Fruit fly (Drosophila melanogaster) whole organism, embryonic: ENCODE measurements around the gene CG13110.

Experiments used
- Awh ChIP-seq: fragments of 200-800 bp; sonication (Bioruptor generic); IDR thresholded peaks from 2 replicates; pipeline ENCODE4, ENCODE4 v1.3.6; 2022; ENCODE audit warnings: missing biosample characterization, missing genetic modification characterization
- B-H2 ChIP-seq: fragments of 200-800 bp; sonication (Bioruptor generic); optimal IDR thresholded peaks from 2 replicates; lab custom pipeline; 2018; ENCODE audit warnings: missing biosample characterization, mild to moderate bottlenecking, missing genetic modification characterization
- CG10147 ChIP-seq: fragments of 200-800 bp; sonication (Bioruptor generic); optimal IDR thresholded peaks from 2 replicates; lab custom pipeline; 2019; ENCODE audit warnings: missing biosample characterization, mild to moderate bottlenecking, missing genetic modification characterization, moderate library complexity
- CG11085 ChIP-seq: fragments of 200-800 bp; sonication (Bioruptor generic); IDR thresholded peaks from 2 replicates; pipeline ENCODE4 v1.3.6; 2022; ENCODE audit warnings: missing biosample characterization, missing genetic modification characterization
- CG12071 ChIP-seq: fragments of 200-800 bp; sonication (Bioruptor generic); optimal IDR thresholded peaks from 3 replicates; lab custom pipeline; 2018; ENCODE audit warnings: missing biosample characterization, mild to moderate bottlenecking, missing genetic modification characterization
- CG12769 ChIP-seq: fragments of 200-800 bp; sonication (Bioruptor generic); optimal IDR thresholded peaks from 2 replicates; lab custom pipeline; 2019; ENCODE audit warnings: missing biosample characterization, mild to moderate bottlenecking, missing genetic modification characterization, moderate library complexity
- CG13123 ChIP-seq: fragments of 200-800 bp; sonication (Bioruptor generic); optimal IDR thresholded peaks from 2 replicates; lab custom pipeline; 2016; ENCODE audit warnings: missing biosample characterization, missing genetic modification characterization
- CG13287 ChIP-seq: fragments of 200-800 bp; sonication (Bioruptor generic); IDR thresholded peaks from 2 replicates; pipeline ENCODE4 v1.3.6; 2022; ENCODE audit warnings: missing biosample characterization, missing genetic modification characterization; ENCODE audit not compliant: partially characterized antibody
- CG17568 ChIP-seq: fragments of 200-800 bp; sonication (Bioruptor generic); optimal IDR thresholded peaks from 2 replicates; lab custom pipeline; 2018; ENCODE audit warnings: missing biosample characterization, mild to moderate bottlenecking, missing genetic modification characterization, moderate library complexity
- CG2120 ChIP-seq: fragments of 200-800 bp; sonication (Bioruptor generic); optimal IDR thresholded peaks from 3 replicates; lab custom pipeline; 2016; ENCODE audit warnings: missing biosample characterization, missing genetic modification characterization
- CG30020 ChIP-seq: fragments of 200-800 bp; optimal IDR thresholded peaks from 2 replicates; lab custom pipeline; 2019; ENCODE audit warnings: missing biosample characterization, mild to moderate bottlenecking, missing genetic modification characterization, moderate library complexity
- CG34376 ChIP-seq: fragments of 200-800 bp; sonication (Bioruptor generic); optimal IDR thresholded peaks from 2 replicates; lab custom pipeline; 2018; ENCODE audit warnings: missing biosample characterization, mild to moderate bottlenecking, missing genetic modification characterization
- CG4282 ChIP-seq: fragments of 200-800 bp; sonication (Bioruptor generic); optimal IDR thresholded peaks from 2 replicates; lab custom pipeline; 2016; ENCODE audit warnings: missing biosample characterization, missing genetic modification characterization
- CG4707 ChIP-seq: fragments of 200-800 bp; sonication (Bioruptor generic); optimal IDR thresholded peaks from 2 replicates; lab custom pipeline; 2018; ENCODE audit warnings: missing biosample characterization, mild to moderate bottlenecking, missing genetic modification characterization, moderate library complexity
- CG7372 ChIP-seq: fragments of 200-800 bp; sonication (Bioruptor generic); IDR thresholded peaks from 2 replicates; pipeline ENCODE4 v1.3.6; 2022; ENCODE audit warnings: missing biosample characterization, missing genetic modification characterization
- Chrac-16 ChIP-seq: fragments of 200-800 bp; sonication (Bioruptor generic); optimal IDR thresholded peaks from 3 replicates; lab custom pipeline; 2016; ENCODE audit warnings: missing biosample characterization, missing genetic modification characterization
- Dfd ChIP-seq, 2 experiments: fragments of >200 bp; optimal IDR thresholded peaks; 2 replicates each; lab custom pipeline; 2017; ENCODE audit warnings: missing biosample characterization in 2 of 2, missing genetic modification characterization in 2 of 2
- Doc2 ChIP-seq: fragments of 200-800 bp; sonication (Bioruptor generic); IDR thresholded peaks from 2 replicates; pipeline ENCODE4 v1.3.6; 2022; ENCODE audit warnings: missing biosample characterization, missing genetic modification characterization
- Ets65A ChIP-seq: fragments of 200-800 bp; sonication (Bioruptor generic); peaks from one replicate; lab custom pipeline; 2016; ENCODE audit warnings: missing biosample characterization, missing genetic modification characterization
- Fer3 ChIP-seq: fragments of 200-800 bp; sonication (Bioruptor generic); optimal IDR thresholded peaks from 2 replicates; lab custom pipeline; 2018; ENCODE audit warnings: missing biosample characterization, mild to moderate bottlenecking, missing genetic modification characterization, moderate library complexity
- HHEX ChIP-seq: fragments of 200-800 bp; sonication (Bioruptor generic); optimal IDR thresholded peaks from 3 replicates; lab custom pipeline; 2017; ENCODE audit warnings: missing biosample characterization, mild to moderate bottlenecking, missing genetic modification characterization, missing genetic modification reagents
- HLH3B ChIP-seq: fragments of 200-800 bp; sonication (Bioruptor generic); IDR thresholded peaks from 2 replicates; pipeline ENCODE4 v1.3.6; 2022; ENCODE audit warnings: missing biosample characterization, missing genetic modification characterization
- HLH4C ChIP-seq: fragments of 200-800 bp; sonication (Bioruptor generic); IDR thresholded peaks from 3 replicates; pipeline ENCODE4 v1.3.6; 2022; ENCODE audit warnings: missing biosample characterization, missing genetic modification characterization; ENCODE audit not compliant: partially characterized antibody
- Hey ChIP-seq: fragments of 200-800 bp; sonication (Bioruptor generic); optimal IDR thresholded peaks from 3 replicates; lab custom pipeline; 2018; ENCODE audit warnings: missing biosample characterization, mild to moderate bottlenecking, missing genetic modification characterization
- HmgZ ChIP-seq: fragments of 200-800 bp; sonication (Bioruptor generic); optimal IDR thresholded peaks from 2 replicates; lab custom pipeline; 2018; ENCODE audit warnings: missing biosample characterization, mild to moderate bottlenecking, missing genetic modification characterization
- Hsf ChIP-seq: fragments of 200-800 bp; sonication (Bioruptor generic); optimal IDR thresholded peaks from 3 replicates; lab custom pipeline; 2016; ENCODE audit warnings: missing biosample characterization, missing genetic modification characterization
- Jarid2 ChIP-seq: fragments of 200-800 bp; sonication (Bioruptor generic); optimal IDR thresholded peaks from 3 replicates; lab custom pipeline; 2017; ENCODE audit warnings: mild to moderate bottlenecking, missing biosample characterization, missing genetic modification reagents, missing genetic modification characterization
- Sin3A ChIP-seq: fragments of >200 bp; optimal IDR thresholded peaks from 2 replicates; lab custom pipeline; 2018
- az2 ChIP-seq: fragments of 200-800 bp; sonication (Bioruptor generic); optimal IDR thresholded peaks from 3 replicates; lab custom pipeline; 2016; ENCODE audit warnings: missing biosample characterization, missing genetic modification characterization
- cg ChIP-seq: fragments of 200-800 bp; sonication (Bioruptor generic); optimal IDR thresholded peaks from 3 replicates; lab custom pipeline; 2019; ENCODE audit warnings: missing biosample characterization, mild to moderate bottlenecking, missing genetic modification characterization, moderate library complexity
- cwo ChIP-seq: fragments of 200-800 bp; sonication (Bioruptor generic); optimal IDR thresholded peaks from 3 replicates; lab custom pipeline; 2017; ENCODE audit warnings: missing biosample characterization, missing genetic modification characterization, mild to moderate bottlenecking, moderate library complexity, missing genetic modification reagents
- da ChIP-seq: fragments of 200-800 bp; sonication (Bioruptor generic); optimal IDR thresholded peaks from 2 replicates; lab custom pipeline; 2016; ENCODE audit warnings: missing biosample characterization, missing genetic modification characterization
- ewg ChIP-seq: fragments of 200-800 bp; sonication (Bioruptor generic); optimal IDR thresholded peaks from 3 replicates; lab custom pipeline; 2017; ENCODE audit warnings: mild to moderate bottlenecking, missing biosample characterization, missing genetic modification reagents, missing genetic modification characterization
- gfzf ChIP-seq: fragments of 200-800 bp; sonication (Bioruptor generic); optimal IDR thresholded peaks from 2 replicates; lab custom pipeline; 2016; ENCODE audit warnings: missing biosample characterization, mild to moderate bottlenecking, missing genetic modification characterization, moderate library complexity
- grn ChIP-seq: fragments of 200-800 bp; sonication (Bioruptor generic); optimal IDR thresholded peaks from 3 replicates; lab custom pipeline; 2017; ENCODE audit warnings: missing biosample characterization, missing genetic modification characterization
- h ChIP-seq: fragments of >200 bp; optimal IDR thresholded peaks from 2 replicates; lab custom pipeline; 2017
- hkb ChIP-seq, 2 experiments: fragments of 200-800 bp in 1 of 2; fragments of >200 bp in 1 of 2; sonication (Bioruptor generic) in 1 of 2; IDR thresholded peaks in 1 of 2; optimal IDR thresholded peaks in 1 of 2; 2 replicates each; pipeline versions ENCODE4 v1.3.6 to Lab custom; 2017 to 2022; ENCODE audit warnings: missing biosample characterization in 1 of 2, missing genetic modification characterization in 1 of 2
- jumu ChIP-seq: fragments of 200-800 bp; sonication (Bioruptor generic); optimal IDR thresholded peaks from 3 replicates; lab custom pipeline; 2016; ENCODE audit warnings: missing biosample characterization, missing genetic modification characterization
- lab ChIP-seq: fragments of 200-800 bp; sonication (Bioruptor generic); optimal IDR thresholded peaks from 3 replicates; lab custom pipeline; 2017; ENCODE audit warnings: missing biosample characterization, missing genetic modification characterization, mild to moderate bottlenecking, moderate library complexity, missing genetic modification reagents
- mirr ChIP-seq: fragments of 200-800 bp; sonication (Bioruptor generic); optimal IDR thresholded peaks from 3 replicates; lab custom pipeline; 2018; ENCODE audit warnings: missing biosample characterization, mild to moderate bottlenecking, missing genetic modification characterization
- nerfin-2 ChIP-seq: fragments of 200-800 bp; sonication (Bioruptor generic); IDR thresholded peaks from 2 replicates; pipeline ENCODE4 v1.3.6; 2022; ENCODE audit warnings: missing biosample characterization, missing genetic modification characterization; ENCODE audit not compliant: partially characterized antibody
- onecut ChIP-seq: fragments of 200-800 bp; sonication (Bioruptor generic); IDR thresholded peaks from 2 replicates; pipeline ENCODE4 v1.3.6; 2022; ENCODE audit warnings: missing biosample characterization, missing genetic modification characterization
- slou ChIP-seq: fragments of 200-800 bp; sonication (Bioruptor generic); optimal IDR thresholded peaks from 3 replicates; lab custom pipeline; 2016; ENCODE audit warnings: missing biosample characterization, missing genetic modification characterization
- sna ChIP-seq: fragments of 200-800 bp; sonication (Bioruptor generic); IDR thresholded peaks from 2 replicates; pipeline ENCODE4 v1.3.6; 2022; ENCODE audit warnings: missing biosample characterization, missing genetic modification characterization; ENCODE audit not compliant: partially characterized antibody
- sob ChIP-seq: fragments of 200-800 bp; sonication (Bioruptor generic); IDR thresholded peaks from 2 replicates; pipeline ENCODE4 v1.3.6; 2022; ENCODE audit warnings: missing biosample characterization, missing genetic modification characterization
- sr ChIP-seq: fragments of 200-800 bp; sonication (Bioruptor generic); IDR thresholded peaks from 3 replicates; pipeline ENCODE4 v1.3.6; 2022; ENCODE audit warnings: missing biosample characterization, missing genetic modification characterization
- tin ChIP-seq: fragments of 200-800 bp; sonication (Bioruptor generic); optimal IDR thresholded peaks from 3 replicates; lab custom pipeline; 2016; ENCODE audit warnings: missing biosample characterization, missing genetic modification characterization
- tio ChIP-seq: fragments of 200-800 bp; sonication (Bioruptor generic); optimal IDR thresholded peaks from 2 replicates; lab custom pipeline; 2017; ENCODE audit warnings: missing biosample characterization, missing genetic modification characterization, inconsistent platforms
- unc-4 ChIP-seq: fragments of 200-800 bp; sonication (Bioruptor generic); IDR thresholded peaks from 2 replicates; pipeline ENCODE4 v1.3.6; 2022; ENCODE audit warnings: missing biosample characterization, missing genetic modification characterization; ENCODE audit not compliant: partially characterized antibody
- vvl ChIP-seq: fragments of 200-800 bp; sonication (Bioruptor generic); IDR thresholded peaks from 2 replicates; pipeline ENCODE4 v1.3.6; 2022; ENCODE audit warnings: missing biosample characterization, missing genetic modification characterization

CG13110 gene

DNA sequence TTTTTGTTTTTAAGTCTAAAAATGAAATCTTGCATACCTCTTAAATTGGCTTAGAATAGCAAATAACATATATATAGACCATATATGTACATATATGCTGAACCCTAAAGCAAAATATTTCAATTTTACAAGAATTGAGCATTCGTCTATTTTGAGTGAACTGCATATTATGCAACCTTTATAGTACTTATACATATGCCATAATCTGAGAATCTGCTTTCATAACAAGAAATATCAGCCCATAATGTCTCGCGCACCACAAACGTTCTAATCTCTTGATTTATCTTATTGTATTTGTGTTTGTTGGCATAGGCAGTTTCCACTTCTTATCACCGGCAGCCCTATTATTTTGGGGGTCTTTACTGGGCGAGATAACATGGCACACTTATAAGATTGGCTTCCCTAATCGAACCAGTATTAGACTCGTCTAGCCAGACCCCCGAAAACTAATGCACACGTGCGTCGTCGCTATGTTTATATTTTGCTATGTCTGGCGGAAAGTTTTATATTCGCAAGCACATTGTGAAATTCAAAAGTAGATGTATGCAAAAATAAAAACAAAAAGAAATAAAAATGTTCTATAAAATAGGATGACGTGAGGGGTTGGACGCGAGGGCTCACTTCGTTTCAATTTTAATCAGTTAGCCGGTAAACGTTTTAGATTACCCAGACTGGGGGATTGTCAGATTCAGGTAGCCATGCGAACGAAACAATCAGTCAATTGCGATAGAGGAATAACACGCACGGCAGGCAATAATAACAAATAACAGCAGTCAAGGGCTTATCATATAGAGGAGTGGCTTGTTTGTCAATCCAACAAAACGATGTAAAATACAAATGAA is 38.9 kb downstream of the CG13110 start (continued):
- TF ChIP-seq ewg (GFP tag; lab: Kevin White, UChicago) (no peak), CG10147 (no peak), tio (GFP tag; lab: Kevin White, UChicago) (no peak), CG4707 (GFP tag; lab: Kevin White, UChicago) (no peak), cg (GFP tag; lab: Kevin White, UChicago) (no peak), sob (GFP tag; lab: Robert Waterston, UW) (no peak), mirr (GFP tag; lab: Kevin White, UChicago) (peak; percentile 95), B-H2 (GFP tag; lab: Kevin White, UChicago) (no peak), da (GFP tag; lab: Kevin White, UChicago) (no peak), CG17568 (GFP tag; lab: Kevin White, UChicago) (no peak), CG2120 (GFP tag; lab: Kevin White, UChicago) (no peak), Ets65A (GFP tag; lab: Kevin White, UChicago) (no peak), sr (no peak), grn (peak; percentile 63), Sin3A (lab: Kevin White, UChicago) (no peak), az2 (no peak), onecut (GFP tag; lab: Robert Waterston, UW) (no peak), Awh (GFP tag; lab: Robert Waterston, UW) (no peak), HmgZ (no peak), CG34376 (GFP tag; lab: Kevin White, UChicago) (peak; percentile 90), slou (no peak), CG13287 (no peak), cwo (GFP tag; lab: Kevin White, UChicago) (peak; percentile 98), Jarid2 (no peak), Fer3 (tag; lab: Kevin White, UChicago) (no peak), tin (GFP tag; lab: Kevin White, UChicago) (no peak), CG30020 (tag; lab: Kevin White, UChicago) (no peak), nerfin-2 (GFP tag; lab: Robert Waterston, UW) (no peak), Hsf (GFP tag; lab: Kevin White, UChicago) (no peak), CG4282 (GFP tag; lab: Kevin White, UChicago) (no peak), vvl (GFP tag; lab: Robert Waterston, UW) (no peak), Hey (tag; lab: Kevin White, UChicago) (peak; percentile 54), jumu (GFP tag; lab: Kevin White, UChicago) (no peak), sna (GFP tag; lab: Robert Waterston, UW) (no peak), h (no peak), lab (peak; percentile 2), CG12769 (tag; lab: Kevin White, UChicago) (no peak), hkb (optimal IDR thresholded peaks at IDR 0.05; lab: Kevin White, UChicago) (no peak), hkb (GFP tag; IDR thresholded peaks at IDR 0.05; lab: Robert Waterston, UW) (0 out of 2 replicates have a peak, but pooled peaks have one; percentile 9), Doc2 (GFP tag; lab: Robert Waterston, UW) (no peak), CG7372 (GFP tag; lab: Robert Waterston, UW) (no peak), Chrac-16 (GFP tag; lab: Kevin White, UChicago) (no peak), CG11085 (no peak), CG13123 (GFP tag; lab: Kevin White, UChicago) (no peak), unc-4 (GFP tag; lab: Robert Waterston, UW) (no peak), HHEX (no peak), HLH3B (GFP tag; lab: Robert Waterston, UW) (no peak), CG12071 (no peak), Dfd (GFP tag; optimal IDR thresholded peaks at IDR 0.05; lab: Kevin White, UChicago) (no peak), gfzf (GFP tag; lab: Kevin White, UChicago) (no peak), HLH4C (GFP tag; lab: Robert Waterston, UW) (no peak)
